Fruit fly (Drosophila melanogaster) whole organism, embryonic: ENCODE results near the gene dsx.
A peak's percentile ranks its signal among the peaks of the same experiment; 100 is the strongest.

Experiments used
- CG10267 ChIP-seq: fragments of 200-800 bp; sonication (Bioruptor generic); optimal IDR thresholded peaks from 2 replicates; lab custom pipeline; 2018; ENCODE audit warnings: missing biosample characterization, mild to moderate bottlenecking, missing genetic modification characterization, moderate library complexity
- CG11093 ChIP-seq: fragments of 200-800 bp; sonication (Bioruptor generic); IDR thresholded peaks from 3 replicates; pipeline ENCODE4 v1.3.6; 2022; ENCODE audit warnings: missing biosample characterization, missing genetic modification characterization
- CG11560 ChIP-seq: fragments of 200-800 bp; sonication (Bioruptor generic); IDR thresholded peaks from 3 replicates; pipeline ENCODE4 v1.3.6; 2022; ENCODE audit warnings: missing biosample characterization, missing genetic modification characterization
- CG12071 ChIP-seq: fragments of 200-800 bp; sonication (Bioruptor generic); optimal IDR thresholded peaks from 3 replicates; lab custom pipeline; 2018; ENCODE audit warnings: missing biosample characterization, mild to moderate bottlenecking, missing genetic modification characterization
- CG12236 ChIP-seq: fragments of 200-800 bp; sonication (Bioruptor generic); optimal IDR thresholded peaks from 2 replicates; lab custom pipeline; 2016; ENCODE audit warnings: missing biosample characterization, missing genetic modification characterization
- CG13287 ChIP-seq: fragments of 200-800 bp; sonication (Bioruptor generic); IDR thresholded peaks from 2 replicates; pipeline ENCODE4 v1.3.6; 2022; ENCODE audit warnings: missing biosample characterization, missing genetic modification characterization; ENCODE audit not compliant: partially characterized antibody
- CG14965 ChIP-seq: fragments of 200-800 bp; sonication (Bioruptor generic); optimal IDR thresholded peaks from 2 replicates; lab custom pipeline; 2016; ENCODE audit warnings: missing biosample characterization, missing genetic modification characterization, borderline replicate concordance
- CG15479 ChIP-seq: fragments of 200-800 bp; sonication (Bioruptor generic); optimal IDR thresholded peaks from 3 replicates; lab custom pipeline; 2019; ENCODE audit warnings: missing biosample characterization, mild to moderate bottlenecking, missing genetic modification characterization, moderate library complexity
- CG17385 ChIP-seq: fragments of 200-800 bp; sonication (Bioruptor generic); optimal IDR thresholded peaks from 3 replicates; lab custom pipeline; 2018; ENCODE audit warnings: missing biosample characterization, mild to moderate bottlenecking, missing genetic modification characterization
- CG2202 ChIP-seq: fragments of 200-800 bp; sonication (Bioruptor generic); optimal IDR thresholded peaks from 2 replicates; lab custom pipeline; 2018; ENCODE audit warnings: missing biosample characterization, mild to moderate bottlenecking, missing genetic modification characterization
- CG34224 ChIP-seq: fragments of 200-800 bp; sonication (Bioruptor generic); IDR thresholded peaks from 3 replicates; pipeline ENCODE4 v1.3.6; 2022; ENCODE audit warnings: missing biosample characterization, missing genetic modification characterization; ENCODE audit not compliant: partially characterized antibody
- CG34422 ChIP-seq: fragments of 200-800 bp; sonication (Bioruptor generic); IDR thresholded peaks from 3 replicates; pipeline ENCODE4 v1.3.6; 2022; ENCODE audit warnings: missing biosample characterization, missing genetic modification characterization
- CG3726 ChIP-seq: fragments of 200-800 bp; sonication (Bioruptor generic); IDR thresholded peaks from 3 replicates; pipeline ENCODE4, ENCODE4 v1.3.6; 2022; ENCODE audit warnings: missing biosample characterization, missing genetic modification characterization
- CG4617 ChIP-seq: fragments of 200-800 bp; sonication (Bioruptor generic); optimal IDR thresholded peaks from 3 replicates; lab custom pipeline; 2016; ENCODE audit warnings: missing biosample characterization, missing genetic modification characterization, borderline replicate concordance
- CG6254 ChIP-seq: fragments of 200-800 bp; sonication (Bioruptor generic); optimal IDR thresholded peaks from 3 replicates; lab custom pipeline; 2017; ENCODE audit warnings: mild to moderate bottlenecking, missing biosample characterization, missing genetic modification reagents, missing genetic modification characterization
- CG7357 ChIP-seq: fragments of 200-800 bp; sonication (Bioruptor generic); IDR thresholded peaks from 3 replicates; pipeline ENCODE4 v1.3.6; 2022; ENCODE audit warnings: missing biosample characterization, missing genetic modification characterization
- CG8478 ChIP-seq: fragments of >200 bp; optimal IDR thresholded peaks from 2 replicates; lab custom pipeline; 2018
- Dp ChIP-seq: fragments of 200-800 bp; sonication (Bioruptor generic); optimal IDR thresholded peaks from 2 replicates; lab custom pipeline; 2018; ENCODE audit warnings: missing biosample characterization, mild to moderate bottlenecking, missing genetic modification characterization, moderate library complexity
- Drgx ChIP-seq: fragments of 200-800 bp; sonication (Bioruptor generic); IDR thresholded peaks from 2 replicates; pipeline ENCODE4 v1.3.6; 2022; ENCODE audit warnings: missing biosample characterization, missing genetic modification characterization
- E2f1 ChIP-seq: fragments of 200-800 bp; sonication (Bioruptor generic); IDR thresholded peaks from 2 replicates; pipeline ENCODE4 v1.3.6; 2022; ENCODE audit warnings: missing biosample characterization, missing genetic modification characterization
- E2f2 ChIP-seq: fragments of 200-800 bp; sonication (Bioruptor generic); IDR thresholded peaks from 2 replicates; pipeline ENCODE4 v1.3.6; 2022; ENCODE audit warnings: missing biosample characterization, missing genetic modification characterization
- HLH4C ChIP-seq: fragments of 200-800 bp; sonication (Bioruptor generic); IDR thresholded peaks from 3 replicates; pipeline ENCODE4 v1.3.6; 2022; ENCODE audit warnings: missing biosample characterization, missing genetic modification characterization; ENCODE audit not compliant: partially characterized antibody
- MBD-R2 ChIP-seq: fragments of 200-800 bp; sonication (Bioruptor generic); IDR thresholded peaks from 2 replicates; pipeline ENCODE4 v1.3.6; 2022; ENCODE audit warnings: missing biosample characterization, missing genetic modification characterization
- MESR4 ChIP-seq: fragments of 200-800 bp; sonication (Bioruptor generic); optimal IDR thresholded peaks from 2 replicates; lab custom pipeline; 2018; ENCODE audit warnings: missing biosample characterization, mild to moderate bottlenecking, missing genetic modification characterization, moderate library complexity
- Med ChIP-seq: fragments of 200-800 bp; sonication (Bioruptor generic); peaks from one replicate; lab custom pipeline; 2016; ENCODE audit warnings: missing biosample characterization, missing genetic modification characterization, mild to moderate bottlenecking, inconsistent platforms, moderate library complexity
- Nf-YC ChIP-seq: fragments of 200-800 bp; optimal IDR thresholded peaks from 3 replicates; lab custom pipeline; 2019; ENCODE audit warnings: missing biosample characterization, mild to moderate bottlenecking, missing genetic modification characterization, moderate library complexity
- Oaz ChIP-seq: fragments of 200-800 bp; sonication (Bioruptor generic); IDR thresholded peaks from 2 replicates; pipeline ENCODE4 v1.3.6; 2022; ENCODE audit warnings: missing biosample characterization, missing genetic modification characterization
- Pdp1 ChIP-seq, 2 experiments: fragments of 200-800 bp; sonication (Bioruptor generic); optimal IDR thresholded peaks; 3 replicates each; lab custom pipeline; 2016; ENCODE audit warnings: missing biosample characterization in 2 of 2, missing genetic modification characterization in 2 of 2, mild to moderate bottlenecking in 1 of 2, moderate library complexity in 1 of 2
- Scr ChIP-seq: fragments of 200-800 bp; sonication (Bioruptor generic); IDR thresholded peaks from 2 replicates; pipeline ENCODE4 v1.3.6; 2022; ENCODE audit warnings: missing biosample characterization, missing genetic modification characterization; ENCODE audit not compliant: partially characterized antibody
- YL-1 ChIP-seq: fragments of 200-800 bp; sonication (Bioruptor generic); optimal IDR thresholded peaks from 3 replicates; lab custom pipeline; 2017; ENCODE audit warnings: missing biosample characterization, mild to moderate bottlenecking, missing genetic modification characterization
- bigmax ChIP-seq: fragments of 200-800 bp; sonication (Bioruptor generic); optimal IDR thresholded peaks from 2 replicates; lab custom pipeline; 2018; ENCODE audit warnings: missing biosample characterization, mild to moderate bottlenecking, missing genetic modification characterization
- chinmo ChIP-seq: fragments of 200-800 bp; sonication (Bioruptor generic); IDR thresholded peaks from 4 replicates; pipeline ENCODE4 v1.3.6; 2022; ENCODE audit warnings: missing biosample characterization, missing genetic modification characterization; ENCODE audit not compliant: partially characterized antibody
- crp ChIP-seq, 2 experiments: fragments of 200-800 bp; sonication (Bioruptor generic); optimal IDR thresholded peaks; 2 replicates in 1 of 2; 3 replicates in 1 of 2; lab custom pipeline; 2017; ENCODE audit warnings: missing biosample characterization in 2 of 2, missing genetic modification characterization in 2 of 2, mild to moderate bottlenecking in 1 of 2, moderate library complexity in 1 of 2
- dan ChIP-seq: fragments of 200-800 bp; sonication (Bioruptor generic); IDR thresholded peaks from 2 replicates; pipeline ENCODE4 v1.3.6; 2022; ENCODE audit warnings: missing biosample characterization, missing genetic modification characterization
- dm ChIP-seq: fragments of 200-800 bp; sonication (Bioruptor generic); optimal IDR thresholded peaks from 3 replicates; lab custom pipeline; 2016; ENCODE audit warnings: missing biosample characterization, missing genetic modification characterization
- gfzf ChIP-seq: fragments of 200-800 bp; sonication (Bioruptor generic); optimal IDR thresholded peaks from 2 replicates; lab custom pipeline; 2016; ENCODE audit warnings: missing biosample characterization, mild to moderate bottlenecking, missing genetic modification characterization, moderate library complexity
- gsb-n ChIP-seq: fragments of 200-800 bp; sonication (Bioruptor generic); optimal IDR thresholded peaks from 3 replicates; lab custom pipeline; 2018; ENCODE audit warnings: missing biosample characterization, mild to moderate bottlenecking, missing genetic modification characterization
- pzg ChIP-seq: fragments of 200-800 bp; sonication (Bioruptor generic); optimal IDR thresholded peaks from 3 replicates; lab custom pipeline; 2018; ENCODE audit warnings: missing biosample characterization, mild to moderate bottlenecking, missing genetic modification characterization, moderate library complexity
- ro ChIP-seq: fragments of 200-800 bp; sonication (Bioruptor generic); IDR thresholded peaks from 2 replicates; pipeline ENCODE4 v1.3.6; 2022; ENCODE audit warnings: missing biosample characterization, missing genetic modification characterization
- row ChIP-seq: fragments of 200-800 bp; sonication (Bioruptor generic); IDR thresholded peaks from 3 replicates; pipeline ENCODE4 v1.3.6; 2022; ENCODE audit warnings: missing biosample characterization, missing genetic modification characterization
- slp2 ChIP-seq: fragments of 200-800 bp; sonication (Bioruptor generic); optimal IDR thresholded peaks from 2 replicates; lab custom pipeline; 2016; ENCODE audit warnings: missing biosample characterization, missing genetic modification characterization
- stwl ChIP-seq: fragments of 200-800 bp; sonication (Bioruptor generic); optimal IDR thresholded peaks from 3 replicates; lab custom pipeline; 2018; ENCODE audit warnings: missing biosample characterization, mild to moderate bottlenecking, missing genetic modification characterization, moderate library complexity
- trem ChIP-seq: fragments of 200-800 bp; optimal IDR thresholded peaks from 3 replicates; lab custom pipeline; 2019; ENCODE audit warnings: missing biosample characterization, mild to moderate bottlenecking, missing genetic modification characterization, moderate library complexity
- usp ChIP-seq: fragments of >200 bp; optimal IDR thresholded peaks from 2 replicates; lab custom pipeline; 2017; ENCODE audit warnings: missing biosample characterization, missing genetic modification characterization

dsx gene

dm6 chr3R:7907311-7907710 is 59.9 kb downstream of the dsx start, which contains the start of the genes Taf7 and EMC1 (continued):
- no peak for TF ChIP-seq CG12071 (GFP tag; lab: Kevin White, UChicago)
- TF ChIP-seq dan (GFP tag; lab: Robert Waterston, UW), result no peak
- peak; percentile 89 for TF ChIP-seq CG34224 (GFP tag; lab: Robert Waterston, UW)
- peak; percentile 34 for TF ChIP-seq CG12236 (GFP tag; lab: Kevin White, UChicago)
- peak; percentile 90; the same call in 3 of the 4 replicates for TF ChIP-seq chinmo
- peak; percentile 10 for TF ChIP-seq slp2 (GFP tag; lab: Kevin White, UChicago)
- peak; percentile 100 for TF ChIP-seq CG7357 (GFP tag; lab: Robert Waterston, UW)
- peak; percentile 61 for TF ChIP-seq dm (GFP tag; lab: Kevin White, UChicago)
- TF ChIP-seq gsb-n (tag; lab: Kevin White, UChicago), result no peak
- TF ChIP-seq, all 482 proteins: peak for 181

dm6 chr3R:7902313-7902872 is 64.8 kb downstream of the dsx start, which contains the start of gene mRpS9:
Gene mRpS9, minus strand, starts transcription at chr3R:7902667.
- TF ChIP-seq CG17385 (GFP tag; lab: Kevin White, UChicago) (peak; percentile 97), pzg (peak; percentile 36), E2f2 (peak; percentile 91), stwl (peak; percentile 8), CG2202 (tag; lab: Kevin White, UChicago) (no peak), CG8478 (lab: Kevin White, UChicago) (no peak), YL-1 (peak; percentile 24), MBD-R2 (GFP tag; lab: Robert Waterston, UW) (peak; percentile 89), Nf-YC (tag; lab: Kevin White, UChicago) (no peak), CG4617 (peak; percentile 17), CG11560 (tag; lab: Robert Waterston, UW) (no peak), crp (GFP tag; optimal IDR thresholded peaks at IDR 0.05; lab: Kevin White, UChicago) (peak; percentile 86 to 98), CG6254 (GFP tag; lab: Kevin White, UChicago) (no peak), Drgx (no peak), Oaz (GFP tag; lab: Robert Waterston, UW) (no peak), CG10267 (tag; lab: Kevin White, UChicago) (peak; percentile 85), CG34224 (GFP tag; lab: Robert Waterston, UW) (peak; percentile 30; the same call in 1 of the 3 replicates), Pdp1 (GFP tag; optimal IDR thresholded peaks at IDR 0.05; lab: Kevin White, UChicago) (peak in 1 of 2 experiments; percentile 91), CG34422 (GFP tag; lab: Robert Waterston, UW) (no peak; the same call in 2 of the 3 replicates), CG12236 (GFP tag; lab: Kevin White, UChicago) (no peak), bigmax (GFP tag; lab: Kevin White, UChicago) (peak; percentile 14), HLH4C (GFP tag; lab: Robert Waterston, UW) (no peak), CG14965 (GFP tag; lab: Kevin White, UChicago) (no peak), row (GFP tag; lab: Robert Waterston, UW) (no peak), usp (GFP tag; lab: Kevin White, UChicago) (no peak), MESR4 (GFP tag; lab: Kevin White, UChicago) (peak; percentile 61), Dp (GFP tag; lab: Kevin White, UChicago) (peak; percentile 88), trem (tag; lab: Kevin White, UChicago) (peak; percentile 17), CG3726 (GFP tag; lab: Robert Waterston, UW) (no peak), ro (no peak), Scr (GFP tag; lab: Robert Waterston, UW) (0 out of 2 replicates have a peak, but pooled peaks have one; percentile 8), Med (GFP tag; lab: Kevin White, UChicago) (peak; percentile 63), gfzf (GFP tag; lab: Kevin White, UChicago) (peak; percentile 12), CG11093 (GFP tag; lab: Robert Waterston, UW) (no peak), E2f1 (no peak), CG15479 (GFP tag; lab: Kevin White, UChicago) (no peak), CG13287 (GFP tag; lab: Robert Waterston, UW) (peak; percentile 43; the same call in 1 of the 2 replicates)
